Worm (Caenorhabditis elegans): ENCODE measurements around the gene B0222.1.
A peak's percentile ranks its signal among the peaks of the same experiment; 100 is the strongest.

B0222.1 gene

ce11 chrV:9141297-9141696 is 7.2 kb downstream of the B0222.1 start, which contains the start of gene pitr-3:
Gene pitr-3, minus strand, starts transcription at chrV:9141397.
- no peak for TF ChIP-seq ceh-82 (tag; optimal IDR thresholded peaks at IDR 0.05)
- no peak for TF ChIP-seq ZK546.5 (tag; optimal IDR thresholded peaks at IDR 0.05)
- TF ChIP-seq egl-27 (tag; optimal IDR thresholded peaks at IDR 0.05): no peak
- TF ChIP-seq R02D3.7 (tag; optimal IDR thresholded peaks at IDR 0.05): no peak

ce11 chrV:9143896-9144295 is 9.8 kb downstream of the B0222.1 start:
- TF ChIP-seq sma-9 (GFP tag; optimal IDR thresholded peaks at IDR 0.05): peak; percentile 60
- TF ChIP-seq sma-9 (tag; optimal IDR thresholded peaks at IDR 0.05): no peak
- TF ChIP-seq Y55F3AM.14 (GFP tag; optimal IDR thresholded peaks at IDR 0.05): no peak
- TF ChIP-seq nhr-21 (tag; optimal IDR thresholded peaks at IDR 0.05): peak; percentile 33
- peak; percentile 31 for TF ChIP-seq sma-3 (GFP tag; optimal IDR thresholded peaks at IDR 0.05)

ce11 chrV:9146196-9146595 is 12.1 kb downstream of the B0222.1 start:
- TF ChIP-seq sma-9 (GFP tag; optimal IDR thresholded peaks at IDR 0.05) (peak; percentile 2), sma-9 (tag; optimal IDR thresholded peaks at IDR 0.05) (no peak), nhr-129 (tag; optimal IDR thresholded peaks at IDR 0.05) (no peak), fos-1 (tag; optimal IDR thresholded peaks at IDR 0.05) (peak; percentile 16), gmeb-1 (tag; optimal IDR thresholded peaks at IDR 0.05) (peak; percentile 22), unc-55 (GFP tag; optimal IDR thresholded peaks at IDR 0.05) (no peak), mdl-1 (tag; optimal IDR thresholded peaks at IDR 0.05) (no peak), alr-1 (tag; optimal IDR thresholded peaks at IDR 0.05) (no peak)

DNA sequence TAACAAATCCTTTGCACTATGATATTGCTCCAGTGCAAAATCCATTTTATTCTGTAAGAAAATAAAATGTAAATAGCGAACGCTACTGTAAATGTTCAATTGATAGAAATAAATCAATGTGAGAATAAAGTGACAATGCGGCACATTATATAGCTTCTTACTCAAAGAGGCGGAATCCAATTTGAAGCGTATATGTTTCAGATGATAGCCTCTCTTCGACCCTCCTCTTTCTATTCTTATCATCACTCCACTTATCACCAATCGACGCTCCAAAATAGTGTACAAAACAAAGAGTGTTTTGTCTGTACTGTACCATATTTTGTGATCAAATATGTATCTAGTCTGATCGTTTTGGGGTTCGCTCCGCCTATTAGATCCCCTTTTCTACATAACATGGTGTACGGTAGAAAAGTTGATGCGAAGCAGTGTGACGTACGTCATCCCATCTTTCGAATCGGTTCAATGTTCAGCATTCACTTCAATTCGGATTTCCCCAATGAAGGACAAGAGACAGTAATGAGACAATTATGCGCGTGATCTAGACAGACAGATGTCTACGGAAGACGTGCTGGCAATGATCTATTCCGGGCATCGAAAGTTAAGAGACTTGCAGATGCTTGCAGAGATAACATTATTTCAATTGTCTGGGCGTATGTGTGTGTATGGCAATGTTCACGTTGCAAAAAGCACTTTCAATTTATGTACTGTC is 12.9 kb downstream of the B0222.1 start, which contains the start of gene spl-2:
Gene spl-2 (minus strand): TSS at position 51 of the 709 bp plus-strand sequence.
- TF ChIP-seq nhr-10 (tag; optimal IDR thresholded peaks at IDR 0.05): no peak
- peak; percentile 50 for TF ChIP-seq nhr-21 (tag; optimal IDR thresholded peaks at IDR 0.05)
- no peak for TF ChIP-seq R02D3.7 (tag; optimal IDR thresholded peaks at IDR 0.05)
- TF ChIP-seq nhr-25 (tag; optimal IDR thresholded peaks at IDR 0.05): peak; percentile 47
- TF ChIP-seq sma-9 (GFP tag; optimal IDR thresholded peaks at IDR 0.05): peak; percentile 35
- no peak for TF ChIP-seq sma-9 (tag; optimal IDR thresholded peaks at IDR 0.05)
- TF ChIP-seq sma-3 (GFP tag; optimal IDR thresholded peaks at IDR 0.05): peak; percentile 29
- peak; percentile 23 for TF ChIP-seq nhr-129 (tag; optimal IDR thresholded peaks at IDR 0.05)

ce11 chrV:9148151-9148550 is 14.1 kb downstream of the B0222.1 start:
- no peak for TF ChIP-seq ZK546.5 (tag; optimal IDR thresholded peaks at IDR 0.05)
- TF ChIP-seq ama-1 (optimal IDR thresholded peaks at IDR 0.05): no peak
- TF ChIP-seq sma-9 (GFP tag; optimal IDR thresholded peaks at IDR 0.05): peak; percentile 54
- no peak for TF ChIP-seq sma-9 (tag; optimal IDR thresholded peaks at IDR 0.05)

- TF ChIP-seq sma-9 (GFP tag; optimal IDR thresholded peaks at IDR 0.05) (peak; percentile 67), sma-9 (tag; optimal IDR thresholded peaks at IDR 0.05) (no peak), alr-1 (tag; optimal IDR thresholded peaks at IDR 0.05) (no peak), nhr-23 (tag; optimal IDR thresholded peaks at IDR 0.05) (no peak)
These were observed 18.3 kb downstream of the B0222.1 start for ce11 chrV:9152339-9152738.

DNA sequence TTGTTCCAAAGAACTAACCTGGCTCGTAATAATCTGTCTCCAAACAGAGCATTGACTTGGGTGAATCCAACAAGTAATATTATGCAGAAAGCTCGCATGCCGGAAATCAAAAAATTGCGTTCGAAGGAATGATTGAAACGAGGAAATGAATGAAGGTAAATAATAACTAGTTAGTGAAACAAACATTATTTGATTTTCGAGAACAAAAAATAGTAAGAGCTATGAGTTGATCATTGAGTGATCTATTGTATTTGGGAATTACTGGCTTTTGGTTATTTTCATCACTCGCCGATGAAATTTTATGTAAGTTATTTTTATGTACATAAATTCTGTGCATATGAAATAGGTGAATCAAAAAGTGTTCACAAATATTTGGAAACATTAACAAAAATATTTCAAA is 20.7 kb downstream of the B0222.1 start, which contains the start of gene B0222.5:
Gene B0222.5 (minus strand): TSS at position 101 of the 400 bp plus-strand sequence.
- TF ChIP-seq mab-5 (tag; optimal IDR thresholded peaks at IDR 0.05): no peak
- TF ChIP-seq sem-4 (tag; optimal IDR thresholded peaks at IDR 0.05): no peak
- no peak for TF ChIP-seq C34F6.9 (tag; optimal IDR thresholded peaks at IDR 0.05)
- no peak for TF ChIP-seq ama-1 (optimal IDR thresholded peaks at IDR 0.05)
- TF ChIP-seq ZK546.5 (tag; optimal IDR thresholded peaks at IDR 0.05): no peak
- no peak for TF ChIP-seq blmp-1 (tag; optimal IDR thresholded peaks at IDR 0.05; ENCODE audit: insufficient read depth)
- no peak for TF ChIP-seq nhr-23 (tag; optimal IDR thresholded peaks at IDR 0.05)
- no peak for TF ChIP-seq nhr-77 (tag; optimal IDR thresholded peaks at IDR 0.05)
- no peak for TF ChIP-seq nhr-11 (tag; optimal IDR thresholded peaks at IDR 0.05)
- TF ChIP-seq mbf-1 (tag; optimal IDR thresholded peaks at IDR 0.05): no peak
- no peak for TF ChIP-seq mdl-1 (tag; optimal IDR thresholded peaks at IDR 0.05)
- TF ChIP-seq nhr-237 (tag; optimal IDR thresholded peaks at IDR 0.05): no peak
- no peak for TF ChIP-seq ceh-82 (tag; optimal IDR thresholded peaks at IDR 0.05)
- TF ChIP-seq lin-13 (GFP tag; optimal IDR thresholded peaks at IDR 0.05): no peak
- no peak for TF ChIP-seq elt-1 (tag; optimal IDR thresholded peaks at IDR 0.05)
- TF ChIP-seq peb-1 (tag; optimal IDR thresholded peaks at IDR 0.05): no peak
- no peak for TF ChIP-seq dmd-4 (tag; optimal IDR thresholded peaks at IDR 0.05)
- no peak for TF ChIP-seq nhr-10 (tag; optimal IDR thresholded peaks at IDR 0.05)
- no peak for TF ChIP-seq elt-3 (tag; optimal IDR thresholded peaks at IDR 0.05)
